Worm (Caenorhabditis elegans) whole organism, young adult: ENCODE results near the gene wago-4.

Experiments
- B0336.3 ChIP-seq: fragments of 200-800 bp; sonication (Bioruptor generic); IDR thresholded peaks from 2 replicates; pipeline ENCODE4 v1.3.6; 2022; ENCODE audit warnings: missing genetic modification characterization, missing compliant biosample characterization
- C06A6.2 ChIP-seq: fragments of 200-800 bp; sonication (Bioruptor generic); conservative IDR thresholded peaks from 2 replicates; pipeline ENCODE4 v1.3.6; 2022; ENCODE audit warnings: missing genetic modification characterization, missing compliant biosample characterization
- F23B12.7 ChIP-seq: sonication (generic microtip); optimal IDR thresholded peaks from 2 replicates; lab custom pipeline; 2017; ENCODE audit warnings: missing genetic modification characterization, mild to moderate bottlenecking, missing compliant biosample characterization, antibody characterized with exemption, moderate library complexity; ENCODE audit not compliant: insufficient read depth
- F33H1.4 ChIP-seq: fragments of 200-800 bp; sonication (Bioruptor generic); IDR thresholded peaks from 2 replicates; pipeline ENCODE4 v1.3.6; 2022; ENCODE audit warnings: missing genetic modification reagents, missing genetic modification characterization, missing compliant biosample characterization
- F57C9.4 ChIP-seq: sonication (generic microtip); optimal IDR thresholded peaks from 2 replicates; lab custom pipeline; 2017; ENCODE audit warnings: mild to moderate bottlenecking, missing genetic modification characterization, missing compliant biosample characterization
- K12H6.12 ChIP-seq: fragments of 200-800 bp; sonication (Bioruptor generic); optimal IDR thresholded peaks from 2 replicates; lab custom pipeline; 2018; ENCODE audit warnings: mild to moderate bottlenecking, missing genetic modification characterization, missing compliant biosample characterization
- T26A5.8 ChIP-seq: sonication (generic microtip); optimal IDR thresholded peaks from 2 replicates; lab custom pipeline; 2016; ENCODE audit warnings: missing genetic modification characterization, missing compliant biosample characterization
- Y53F4B.3 ChIP-seq: fragments of 200-800 bp; sonication (Bioruptor generic); IDR thresholded peaks from 2 replicates; pipeline ENCODE4 v1.3.6; 2022; ENCODE audit warnings: missing genetic modification reagents, missing genetic modification characterization, missing compliant biosample characterization
- Y53G8AR.9 ChIP-seq: fragments of 200-800 bp; sonication (Bioruptor generic); conservative IDR thresholded peaks from 2 replicates; pipeline ENCODE4 v1.3.6; 2022; ENCODE audit warnings: missing genetic modification reagents, missing genetic modification characterization, missing compliant biosample characterization
- Y79H2A.3 ChIP-seq: fragments of 200-800 bp; sonication (Bioruptor generic); conservative IDR thresholded peaks from 2 replicates; pipeline ENCODE4 v1.3.6; 2022; ENCODE audit warnings: missing genetic modification reagents, missing genetic modification characterization, missing compliant biosample characterization
- Y95B8A.8 ChIP-seq: fragments of 200-800 bp; sonication (Bioruptor generic); IDR thresholded peaks from 2 replicates; pipeline ENCODE4 v1.3.6; 2022; ENCODE audit warnings: missing genetic modification reagents, missing genetic modification characterization, missing compliant biosample characterization
- ZK185.1 ChIP-seq: sonication (generic microtip); optimal IDR thresholded peaks from 2 replicates; lab custom pipeline; 2016; ENCODE audit warnings: mild to moderate bottlenecking, missing genetic modification characterization, missing compliant biosample characterization; ENCODE audit not compliant: poor library complexity, severe bottlenecking
- ama-1 ChIP-seq, 3 experiments: fragments of 150-350 bp in 1 of 3; sonication (generic microtip) in 2 of 3; optimal IDR thresholded peaks; 2 replicates each; lab custom pipeline; 2014 to 2018; ENCODE audit warnings: missing biosample characterization in 2 of 3, missing genetic modification characterization in 2 of 3, missing genetic modification reagents in 2 of 3
- attf-3 ChIP-seq: fragments of 200-800 bp; sonication (Bioruptor generic); conservative IDR thresholded peaks from 2 replicates; pipeline ENCODE4 v1.3.6; 2022; ENCODE audit warnings: missing genetic modification reagents, missing genetic modification characterization, missing compliant biosample characterization
- attf-5 ChIP-seq: fragments of 200-800 bp; sonication (Bioruptor generic); optimal IDR thresholded peaks from 2 replicates; lab custom pipeline; 2018; ENCODE audit warnings: mild to moderate bottlenecking, missing genetic modification characterization, missing compliant biosample characterization
- cebp-1 ChIP-seq, 2 experiments: fragments of 200-800 bp in 1 of 2; sonication (Bioruptor generic) in 1 of 2; sonication (generic microtip) in 1 of 2; IDR thresholded peaks in 1 of 2; optimal IDR thresholded peaks in 1 of 2; 2 replicates each; pipeline versions ENCODE4 v1.3.6 to Lab custom; 2017 to 2022; ENCODE audit warnings: missing compliant biosample characterization in 2 of 2, missing genetic modification characterization in 2 of 2, mild to moderate bottlenecking in 1 of 2, missing genetic modification reagents in 1 of 2, moderate library complexity in 1 of 2
- ceh-100 ChIP-seq: fragments of 200-800 bp; sonication (Bioruptor generic); IDR thresholded peaks from 2 replicates; pipeline ENCODE4 v1.3.6; 2022; ENCODE audit warnings: missing genetic modification reagents, missing genetic modification characterization, missing compliant biosample characterization
- ceh-79 ChIP-seq: sonication (generic microtip); optimal IDR thresholded peaks from 2 replicates; lab custom pipeline; 2017; ENCODE audit warnings: mild to moderate bottlenecking, missing genetic modification characterization, missing compliant biosample characterization
- ceh-91 ChIP-seq: fragments of 200-800 bp; sonication (Bioruptor generic); IDR thresholded peaks from 2 replicates; pipeline ENCODE4 v1.3.6; 2022; ENCODE audit warnings: missing genetic modification reagents, missing genetic modification characterization, missing compliant biosample characterization
- dox-1 ChIP-seq: fragments of 200-800 bp; sonication (Bioruptor generic); IDR thresholded peaks from 2 replicates; pipeline ENCODE4 v1.3.6; 2022; ENCODE audit warnings: missing genetic modification reagents, missing genetic modification characterization, missing compliant biosample characterization
- dpl-1 ChIP-seq: fragments of 150-350 bp; optimal IDR thresholded peaks from 2 replicates; lab custom pipeline; 2014; ENCODE audit warnings: missing biosample characterization, missing genetic modification reagents, missing genetic modification characterization
- egrh-3 ChIP-seq: fragments of 200-800 bp; sonication (Bioruptor generic); IDR thresholded peaks from 2 replicates; pipeline ENCODE4 v1.3.6; 2022; ENCODE audit warnings: missing genetic modification reagents, missing genetic modification characterization, missing compliant biosample characterization
- fkh-3 ChIP-seq: sonication (generic microtip); optimal IDR thresholded peaks from 2 replicates; lab custom pipeline; 2016; ENCODE audit warnings: mild to moderate bottlenecking, missing genetic modification characterization, missing compliant biosample characterization
- hlh-12 ChIP-seq: sonication (generic microtip); optimal IDR thresholded peaks from 2 replicates; lab custom pipeline; 2016; ENCODE audit warnings: missing genetic modification characterization, missing compliant biosample characterization
- hlh-26 ChIP-seq: fragments of 200-800 bp; sonication (Bioruptor generic); conservative IDR thresholded peaks from 2 replicates; pipeline ENCODE4 v1.3.6; 2022; ENCODE audit warnings: missing genetic modification reagents, missing genetic modification characterization, missing compliant biosample characterization
- hmg-1.2 ChIP-seq: fragments of 200-800 bp; sonication (Bioruptor generic); IDR thresholded peaks from 2 replicates; pipeline ENCODE4 v1.3.6; 2022; ENCODE audit warnings: missing genetic modification reagents, missing genetic modification characterization, missing compliant biosample characterization
- hsf-1 ChIP-seq: fragments of 200-800 bp; sonication (Bioruptor generic); IDR thresholded peaks from 2 replicates; pipeline ENCODE4 v1.3.6; 2022; ENCODE audit warnings: missing genetic modification reagents, missing genetic modification characterization, missing compliant biosample characterization
- lin-35 ChIP-seq, 3 experiments: fragments of 150-350 bp in 2 of 3; sonication (generic microtip) in 1 of 3; optimal IDR thresholded peaks; 2 replicates each; lab custom pipeline; 2014 to 2018; ENCODE audit warnings: missing biosample characterization in 3 of 3, missing genetic modification characterization in 3 of 3, missing genetic modification reagents in 3 of 3
- lin-54 ChIP-seq: fragments of 200-800 bp; sonication (Bioruptor generic); optimal IDR thresholded peaks from 2 replicates; lab custom pipeline; 2018; ENCODE audit warnings: mild to moderate bottlenecking, missing genetic modification characterization, missing compliant biosample characterization
- lir-1 ChIP-seq: fragments of 200-800 bp; sonication (Bioruptor generic); conservative IDR thresholded peaks from 2 replicates; pipeline ENCODE4 v1.3.6; 2022; ENCODE audit warnings: missing genetic modification reagents, missing genetic modification characterization, missing compliant biosample characterization
- lsl-1 ChIP-seq: fragments of 200-800 bp; sonication (Bioruptor generic); optimal IDR thresholded peaks from 2 replicates; lab custom pipeline; 2018; ENCODE audit warnings: mild to moderate bottlenecking, missing genetic modification characterization, moderate library complexity, missing compliant biosample characterization
- madf-3 ChIP-seq: fragments of 200-800 bp; sonication (Bioruptor generic); IDR thresholded peaks from 2 replicates; pipeline ENCODE4 v1.3.6; 2022; ENCODE audit warnings: missing genetic modification reagents, missing genetic modification characterization, missing compliant biosample characterization
- madf-6 ChIP-seq: fragments of 200-800 bp; sonication (Bioruptor generic); IDR thresholded peaks from 2 replicates; pipeline ENCODE4 v1.3.6; 2022; ENCODE audit warnings: missing genetic modification reagents, missing genetic modification characterization, missing compliant biosample characterization
- madf-8 ChIP-seq: fragments of 200-800 bp; sonication (Bioruptor generic); conservative IDR thresholded peaks from 2 replicates; pipeline ENCODE4 v1.3.6; 2022; ENCODE audit warnings: missing genetic modification reagents, missing genetic modification characterization, missing compliant biosample characterization
- nhr-80 ChIP-seq: sonication (generic microtip); optimal IDR thresholded peaks from 2 replicates; lab custom pipeline; 2016; ENCODE audit warnings: missing genetic modification characterization, missing compliant biosample characterization
- pha-4 ChIP-seq: fragments of 150-350 bp; sonication (generic microtip); optimal IDR thresholded peaks from 2 replicates; lab custom pipeline; 2014; ENCODE audit warnings: missing biosample characterization, missing genetic modification reagents, missing genetic modification characterization
- repo-1 ChIP-seq: sonication (generic microtip); optimal IDR thresholded peaks from 2 replicates; lab custom pipeline; 2017; ENCODE audit warnings: mild to moderate bottlenecking, missing genetic modification characterization, missing compliant biosample characterization
- snpc-1.1 ChIP-seq: sonication (generic microtip); optimal IDR thresholded peaks from 2 replicates; lab custom pipeline; 2017; ENCODE audit warnings: missing genetic modification characterization, mild to moderate bottlenecking, missing compliant biosample characterization, antibody characterized with exemption, moderate library complexity, missing genotype, missing genetic modification reagents; ENCODE audit not compliant: insufficient read depth
- snpc-1.3 ChIP-seq: sonication (generic microtip); optimal IDR thresholded peaks from 2 replicates; lab custom pipeline; 2017; ENCODE audit warnings: missing genetic modification characterization, mild to moderate bottlenecking, missing compliant biosample characterization, antibody characterized with exemption, moderate library complexity, missing genotype, missing genetic modification reagents; ENCODE audit not compliant: insufficient read depth
- snpc-3.4 ChIP-seq: sonication (generic microtip); optimal IDR thresholded peaks from 2 replicates; lab custom pipeline; 2017; ENCODE audit warnings: missing genetic modification characterization, mild to moderate bottlenecking, missing compliant biosample characterization, antibody characterized with exemption, moderate library complexity, missing genotype, missing genetic modification reagents
- tbp1 ChIP-seq: fragments of 200-800 bp; sonication (Bioruptor generic); optimal IDR thresholded peaks from 2 replicates; lab custom pipeline; 2018; ENCODE audit warnings: mild to moderate bottlenecking, missing genetic modification characterization, missing compliant biosample characterization
- tlf-1 ChIP-seq: fragments of 200-800 bp; sonication (Bioruptor generic); optimal IDR thresholded peaks from 2 replicates; lab custom pipeline; 2018; ENCODE audit warnings: mild to moderate bottlenecking, missing genetic modification characterization, missing compliant biosample characterization
- unc-130 ChIP-seq: sonication (generic microtip); optimal IDR thresholded peaks from 2 replicates; lab custom pipeline; 2016; ENCODE audit warnings: missing genetic modification reagents, missing genetic modification characterization, missing compliant biosample characterization
- unc-62 ChIP-seq: fragments of 150-350 bp; optimal IDR thresholded peaks from 2 replicates; lab custom pipeline; 2014; ENCODE audit warnings: missing biosample characterization, missing genetic modification reagents, missing genetic modification characterization
- ztf-28 ChIP-seq: fragments of 200-800 bp; sonication (Bioruptor generic); IDR thresholded peaks from 2 replicates; pipeline ENCODE4 v1.3.6; 2022; ENCODE audit warnings: missing genetic modification reagents, missing genetic modification characterization, missing compliant biosample characterization
- ztf-3 ChIP-seq: fragments of 200-800 bp; sonication (Bioruptor generic); optimal IDR thresholded peaks from 2 replicates; lab custom pipeline; 2018; ENCODE audit warnings: mild to moderate bottlenecking, missing genetic modification characterization, missing compliant biosample characterization

The wago-4 gene

DNA sequence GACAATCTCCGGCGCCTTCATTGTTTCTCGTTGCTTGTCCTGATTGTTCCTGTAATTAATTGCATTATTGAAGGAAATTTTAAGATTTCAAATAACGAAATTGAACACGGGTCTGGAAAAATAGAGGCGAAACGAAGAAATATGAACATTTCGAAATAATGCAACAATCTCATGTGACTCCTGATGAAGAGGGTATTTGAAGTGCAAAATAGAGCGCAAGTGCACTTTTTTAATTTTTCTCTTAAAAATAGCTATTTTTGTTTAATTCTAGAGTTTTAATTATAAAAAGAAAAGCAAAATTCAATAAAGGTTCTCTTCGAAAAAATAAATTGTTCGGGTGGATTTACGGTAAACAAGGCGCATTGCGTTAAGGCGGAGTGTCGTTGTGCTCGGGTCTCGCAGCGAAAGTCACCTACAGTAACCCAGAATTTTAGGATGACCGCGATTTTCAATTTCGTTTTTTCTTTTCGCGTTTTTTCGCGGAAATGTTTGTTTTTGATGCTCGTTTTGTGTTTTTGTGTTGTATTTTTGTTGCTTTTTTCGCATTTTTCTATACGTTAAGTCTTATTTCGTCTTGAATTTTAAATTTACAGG lies at the start of gene wago-4, which contains the start of gene F58G1.2:
TSS of gene wago-4 (plus strand) at position 592 of the 594 bp plus-strand sequence.
TSS of gene F58G1.2 (minus strand) at position 51 of the 594 bp plus-strand sequence.
- TF ChIP-seq ama-1 (optimal IDR thresholded peaks at IDR 0.05; lab: Kevin White, UChicago) (no peak), ama-1 (GFP tag; optimal IDR thresholded peaks at IDR 0.05; lab: Kevin White, UChicago) (no peak), T26A5.8 (tag; lab: Kevin White, UChicago) (no peak), fkh-3 (tag; lab: Kevin White, UChicago) (no peak), ZK185.1 (tag; lab: Kevin White, UChicago) (no peak), madf-3 (GFP tag; lab: Robert Waterston, UW) (no peak), F23B12.7 (tag; lab: Kevin White, UChicago) (peak; percentile 44), lir-1 (no peak), madf-6 (GFP tag; lab: Robert Waterston, UW) (peak; percentile 94), snpc-3.4 (tag; lab: Kevin White, UChicago) (peak; percentile 79), tbp1 (GFP tag; lab: Kevin White, UChicago) (peak; percentile 46), attf-3 (GFP tag; lab: Robert Waterston, UW) (peak; percentile 100), Y79H2A.3 (GFP tag; lab: Robert Waterston, UW) (0 out of 2 replicates have a peak, but pooled peaks have one; percentile 24), cebp-1 (GFP tag; IDR thresholded peaks at IDR 0.05; lab: Robert Waterston, UW) (no peak), cebp-1 (tag; optimal IDR thresholded peaks at IDR 0.05; lab: Kevin White, UChicago) (peak; percentile 51), ztf-28 (0 out of 2 replicates have a peak, but pooled peaks have one; percentile 70), F33H1.4 (peak; percentile 96), tlf-1 (peak; percentile 43), lin-54 (GFP tag; lab: Kevin White, UChicago) (peak; percentile 70), B0336.3 (GFP tag; lab: Robert Waterston, UW) (no peak), unc-62 (GFP tag; lab: Kevin White, UChicago) (no peak), madf-8 (GFP tag; lab: Robert Waterston, UW) (peak; percentile 83), hlh-26 (GFP tag; lab: Robert Waterston, UW) (no peak), nhr-80 (tag; lab: Kevin White, UChicago) (no peak), lin-35 (GFP tag; optimal IDR thresholded peaks at IDR 0.05; lab: Kevin White, UChicago) (peak in 1 of 3 experiments; percentile 23), C06A6.2 (GFP tag; lab: Robert Waterston, UW) (no peak), hmg-1.2 (peak; percentile 37; the same call in 1 of the 2 replicates), ceh-91 (GFP tag; lab: Robert Waterston, UW) (peak; percentile 92), pha-4 (tag; lab: Kevin White, UChicago) (no peak), K12H6.12 (no peak), F57C9.4 (no peak), unc-130 (GFP tag; lab: Kevin White, UChicago) (peak; percentile 10), repo-1 (no peak), hlh-12 (no peak), Y95B8A.8 (GFP tag; lab: Robert Waterston, UW) (0 out of 2 replicates have a peak, but pooled peaks have one; percentile 24), snpc-1.3 (tag; lab: Kevin White, UChicago) (peak; percentile 53), snpc-1.1 (tag; lab: Kevin White, UChicago) (peak; percentile 73), Y53G8AR.9 (no peak), dpl-1 (peak; percentile 88), lsl-1 (GFP tag; lab: Kevin White, UChicago) (peak; percentile 94), Y53F4B.3 (peak; percentile 36; the same call in 1 of the 2 replicates), ceh-100 (GFP tag; lab: Robert Waterston, UW) (0 out of 2 replicates have a peak, but pooled peaks have one; percentile 13), ztf-3 (GFP tag; lab: Kevin White, UChicago) (no peak), ceh-79 (tag; lab: Kevin White, UChicago) (no peak), egrh-3 (GFP tag; lab: Robert Waterston, UW) (no peak), hsf-1 (peak; percentile 79), dox-1 (GFP tag; lab: Robert Waterston, UW) (peak; percentile 82), attf-5 (GFP tag; lab: Kevin White, UChicago) (no peak)
